Worm (Caenorhabditis elegans): Measurements from ENCODE around the gene plst-1.

Gene plst-1

DNA sequence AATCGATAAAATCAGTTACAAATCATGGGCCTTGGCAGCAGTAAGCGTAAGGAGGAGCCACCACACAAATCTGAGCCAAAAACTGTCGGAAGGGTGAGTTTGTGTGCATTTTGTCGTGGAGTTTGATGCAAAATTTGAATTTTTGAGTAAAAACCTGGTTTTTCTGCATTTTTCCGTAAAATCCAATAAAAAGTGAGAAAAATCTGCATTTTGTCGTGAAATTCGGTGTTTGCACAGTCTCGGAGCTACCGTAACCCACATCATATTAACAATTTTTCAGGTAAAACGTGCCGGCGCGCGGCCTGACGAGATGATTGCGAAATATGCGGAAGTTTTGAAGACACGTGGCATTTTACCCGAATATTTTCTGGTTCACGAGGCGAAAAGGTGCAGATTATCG, 13.5 kb upstream of the plst-1 start:
- TF ChIP-seq unc-130 (GFP tag; optimal IDR thresholded peaks at IDR 0.05): no peak
- TF ChIP-seq chd-7 (tag; optimal IDR thresholded peaks at IDR 0.05): no peak
- TF ChIP-seq cebp-1 (GFP tag; IDR thresholded peaks at IDR 0.05): no peak
- TF ChIP-seq cebp-1 (tag; optimal IDR thresholded peaks at IDR 0.05): peak; percentile 82
- 0 out of 2 replicates have a peak, but pooled peaks have one; percentile 11 for TF ChIP-seq mcd-1 (GFP tag; IDR thresholded peaks at IDR 0.05)
- no peak for TF ChIP-seq let-607 (tag; optimal IDR thresholded peaks at IDR 0.05)
- peak; percentile 18 for TF ChIP-seq lin-54 (GFP tag; optimal IDR thresholded peaks at IDR 0.05)
- no peak for TF ChIP-seq cebp-2 (GFP tag; IDR thresholded peaks at IDR 0.05)
- TF ChIP-seq Y67H2A.10 (GFP tag; conservative IDR thresholded peaks at IDR 0.05): no peak
- no peak for TF ChIP-seq madf-8 (GFP tag; conservative IDR thresholded peaks at IDR 0.05)
- TF ChIP-seq ztf-22 (GFP tag; optimal IDR thresholded peaks at IDR 0.05): no peak
- TF ChIP-seq F10E7.11 (tag; optimal IDR thresholded peaks at IDR 0.05): no peak
- peak; percentile 89 for TF ChIP-seq B0019.2 (GFP tag; conservative IDR thresholded peaks at IDR 0.05)
- TF ChIP-seq lsl-1 (GFP tag; optimal IDR thresholded peaks at IDR 0.05): peak; percentile 63
- no peak for TF ChIP-seq ZK185.1 (tag; optimal IDR thresholded peaks at IDR 0.05; ENCODE audit: poor library complexity, severe bottlenecking)
- no peak for TF ChIP-seq ceh-27 (GFP tag; optimal IDR thresholded peaks at IDR 0.05)
- TF ChIP-seq B0035.1 (tag; optimal IDR thresholded peaks at IDR 0.05): no peak
- TF ChIP-seq Y53F4B.3 (GFP tag; IDR thresholded peaks at IDR 0.05): no peak

DNA sequence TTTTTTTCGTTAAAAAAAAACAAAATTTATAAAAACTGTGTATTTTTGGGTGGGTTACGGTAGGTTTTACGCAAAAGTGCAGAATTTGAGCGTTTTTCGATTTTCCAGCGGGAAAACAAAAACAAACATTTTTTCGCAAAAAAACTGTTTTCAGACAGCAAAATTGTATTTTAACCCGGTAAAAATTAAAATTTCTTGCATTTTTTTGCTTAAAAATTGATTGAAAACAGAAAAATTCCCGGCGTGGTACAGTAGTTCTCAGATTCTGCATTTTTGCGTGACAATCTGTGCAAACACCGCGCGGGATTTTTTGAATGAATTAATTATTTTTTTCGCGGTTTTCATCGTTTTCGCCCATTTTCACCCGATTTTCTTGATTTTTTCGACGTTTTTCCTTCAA, 12.4 kb upstream of the plst-1 start:
- no peak for TF ChIP-seq aptf-2 (GFP tag; conservative IDR thresholded peaks at IDR 0.05)
- TF ChIP-seq T07F8.4 (tag; optimal IDR thresholded peaks at IDR 0.05): no peak
- peak; percentile 33 for TF ChIP-seq tbp1 (GFP tag; optimal IDR thresholded peaks at IDR 0.05)
- peak; percentile 54 for TF ChIP-seq dpl-1 (GFP tag; optimal IDR thresholded peaks at IDR 0.05)
- peak; percentile 83 for TF ChIP-seq B0019.2 (GFP tag; conservative IDR thresholded peaks at IDR 0.05)
- peak; percentile 24 for TF ChIP-seq snpc-1.3 (tag; optimal IDR thresholded peaks at IDR 0.05; ENCODE audit: insufficient read depth)
- TF ChIP-seq tlf-1 (GFP tag; optimal IDR thresholded peaks at IDR 0.05): peak; percentile 53
- TF ChIP-seq lsl-1 (GFP tag; optimal IDR thresholded peaks at IDR 0.05): peak; percentile 91
- peak; percentile 25; the same call in 1 of the 2 replicates for TF ChIP-seq mcd-1 (GFP tag; IDR thresholded peaks at IDR 0.05)
- TF ChIP-seq madf-6 (GFP tag; IDR thresholded peaks at IDR 0.05): peak; percentile 90
- no peak for TF ChIP-seq attf-5 (GFP tag; optimal IDR thresholded peaks at IDR 0.05)
- no peak for TF ChIP-seq cebp-1 (GFP tag; IDR thresholded peaks at IDR 0.05)
- no peak for TF ChIP-seq cebp-1 (tag; optimal IDR thresholded peaks at IDR 0.05)
- TF ChIP-seq lin-54 (GFP tag; optimal IDR thresholded peaks at IDR 0.05): peak; percentile 59
- TF ChIP-seq xnd-1 (tag; optimal IDR thresholded peaks at IDR 0.05): peak; percentile 75
- TF ChIP-seq ztf-25 (GFP tag; IDR thresholded peaks at IDR 0.05): no peak
- TF ChIP-seq ceh-91 (GFP tag; IDR thresholded peaks at IDR 0.05): peak; percentile 78
- peak; percentile 25; the same call in 1 of the 2 replicates for TF ChIP-seq dox-1 (GFP tag; IDR thresholded peaks at IDR 0.05)
- TF ChIP-seq efl-1 (GFP tag; optimal IDR thresholded peaks at IDR 0.05): peak; percentile 87
- TF ChIP-seq D2030.7 (GFP tag; IDR thresholded peaks at IDR 0.05): peak; percentile 73
- TF ChIP-seq hmg-20 (GFP tag; IDR thresholded peaks at IDR 0.05): no peak
- peak; percentile 55 for TF ChIP-seq unc-130 (GFP tag; optimal IDR thresholded peaks at IDR 0.05)
- TF ChIP-seq hsf-1 (GFP tag; IDR thresholded peaks at IDR 0.05): peak; percentile 22; the same call in 1 of the 2 replicates
- TF ChIP-seq athp-1 (tag; optimal IDR thresholded peaks at IDR 0.05): peak; percentile 47
- TF ChIP-seq F33H1.4 (GFP tag; IDR thresholded peaks at IDR 0.05): peak; percentile 66
- 0 out of 2 replicates have a peak, but pooled peaks have one; percentile 26 for TF ChIP-seq pbrm-1 (GFP tag; IDR thresholded peaks at IDR 0.05)
- TF ChIP-seq madf-8 (GFP tag; conservative IDR thresholded peaks at IDR 0.05): peak; percentile 81
